Worm (Caenorhabditis elegans): ENCODE data around the gene srx-56.

ce11 chrV:7369578-7369977 lies 4.6 kb upstream of the srx-56 start, which contains the start of gene srj-14:
- TF ChIP-seq him-1 (tag; optimal IDR thresholded peaks at IDR 0.05) (no peak), pha-4 (tag; optimal IDR thresholded peaks at IDR 0.05) (no peak), snpc-4 (GFP tag; optimal IDR thresholded peaks at IDR 0.05) (no peak), snpc-4 (tag; optimal IDR thresholded peaks at IDR 0.05) (no peak), ama-1 (optimal IDR thresholded peaks at IDR 0.05) (no peak), ama-1 (GFP tag; optimal IDR thresholded peaks at IDR 0.05) (no peak), hsf-1 (GFP tag; IDR thresholded peaks at IDR 0.05) (no peak), ztf-6 (GFP tag; IDR thresholded peaks at IDR 0.05) (no peak), tlf-1 (GFP tag; optimal IDR thresholded peaks at IDR 0.05) (no peak), cebp-2 (GFP tag; IDR thresholded peaks at IDR 0.05) (no peak), unc-62 (GFP tag; optimal IDR thresholded peaks at IDR 0.05) (no peak)

All from whole organism, young adult.